Worm (Caenorhabditis elegans): ENCODE data around the gene unc-96.

The unc-96 gene

ce11 chrX:621688-622087 lies 598 bp upstream of the unc-96 start:
- TF ChIP-seq F16B12.6 (tag; optimal IDR thresholded peaks at IDR 0.05) (no peak), rnt-1 (tag; optimal IDR thresholded peaks at IDR 0.05) (peak; percentile 23)

- peak; percentile 2 for TF ChIP-seq nhr-20 (tag; optimal IDR thresholded peaks at IDR 0.05)
- TF ChIP-seq rnt-1 (tag; optimal IDR thresholded peaks at IDR 0.05), result peak; percentile 0
- no peak for TF ChIP-seq swsn-7 (tag; optimal IDR thresholded peaks at IDR 0.05)
- no peak for TF ChIP-seq ceh-88 (GFP tag; IDR thresholded peaks at IDR 0.05)
- no peak for TF ChIP-seq ztf-4 (tag; optimal IDR thresholded peaks at IDR 0.05)
- TF ChIP-seq nhr-77 (tag; optimal IDR thresholded peaks at IDR 0.05), result peak; percentile 55
- no peak for TF ChIP-seq hlh-4 (tag; optimal IDR thresholded peaks at IDR 0.05)
- TF ChIP-seq unc-62 (GFP tag; optimal IDR thresholded peaks at IDR 0.05), result no peak
- TF ChIP-seq xbp-1 (tag; optimal IDR thresholded peaks at IDR 0.05), result no peak
- TF ChIP-seq pax-3 (tag; optimal IDR thresholded peaks at IDR 0.05), result no peak
- TF ChIP-seq zip-4 (GFP tag; optimal IDR thresholded peaks at IDR 0.05), result no peak
- no peak for TF ChIP-seq snpc-4 (tag; optimal IDR thresholded peaks at IDR 0.05)
- no peak for TF ChIP-seq hlh-17 (GFP tag; optimal IDR thresholded peaks at IDR 0.05; ENCODE audit: borderline replicate concordance)
- TF ChIP-seq lin-14 (GFP tag; optimal IDR thresholded peaks at IDR 0.05), result peak; percentile 20
- no peak for TF ChIP-seq ztf-11 (tag; optimal IDR thresholded peaks at IDR 0.05)
- no peak for TF ChIP-seq nhr-71 (tag; optimal IDR thresholded peaks at IDR 0.05)
- TF ChIP-seq nhr-76 (tag; optimal IDR thresholded peaks at IDR 0.05), result no peak
- TF ChIP-seq blmp-1 (tag; optimal IDR thresholded peaks at IDR 0.05), result no peak
- peak; percentile 47 for TF ChIP-seq tbx-2 (tag; optimal IDR thresholded peaks at IDR 0.05)
- TF ChIP-seq ces-1 (GFP tag; optimal IDR thresholded peaks at IDR 0.05), result no peak
Measured at ce11 chrX:617730-618129, 3.4 kb downstream of the unc-96 start.

- TF ChIP-seq nhr-90 (tag; optimal IDR thresholded peaks at IDR 0.05; ENCODE audit: poor library complexity) (no peak), fkh-8 (tag; optimal IDR thresholded peaks at IDR 0.05) (no peak), snpc-4 (tag; optimal IDR thresholded peaks at IDR 0.05) (peak; percentile 58)
Measured at ce11 chrX:612783-613182, 8.3 kb downstream of the unc-96 start.

ce11 chrX:609553-609952 lies 11.5 kb downstream of the unc-96 start:
- TF ChIP-seq tbx-2 (tag; optimal IDR thresholded peaks at IDR 0.05) (no peak), nhr-77 (tag; optimal IDR thresholded peaks at IDR 0.05) (no peak), F16B12.6 (tag; optimal IDR thresholded peaks at IDR 0.05) (no peak), hlh-4 (tag; optimal IDR thresholded peaks at IDR 0.05) (no peak), unc-86 (tag; optimal IDR thresholded peaks at IDR 0.05) (no peak), fkh-10 (GFP tag; optimal IDR thresholded peaks at IDR 0.05) (no peak), lin-14 (GFP tag; optimal IDR thresholded peaks at IDR 0.05) (no peak), nhr-76 (tag; optimal IDR thresholded peaks at IDR 0.05) (no peak), efl-1 (optimal IDR thresholded peaks at IDR 0.05) (no peak), efl-1 (GFP tag; optimal IDR thresholded peaks at IDR 0.05 in 1 of 2) (no peak), vab-15 (tag; optimal IDR thresholded peaks at IDR 0.05) (no peak), pag-3 (tag; optimal IDR thresholded peaks at IDR 0.05; ENCODE audit: borderline replicate concordance, insufficient read depth) (no peak), C34B4.2 (tag; optimal IDR thresholded peaks at IDR 0.05) (no peak), snpc-4 (tag; optimal IDR thresholded peaks at IDR 0.05) (no peak), sox-4 (tag; optimal IDR thresholded peaks at IDR 0.05) (no peak), lin-13 (GFP tag; optimal IDR thresholded peaks at IDR 0.05) (no peak), grh-1 (GFP tag; IDR thresholded peaks at IDR 0.05) (no peak), elt-3 (tag; optimal IDR thresholded peaks at IDR 0.05) (no peak)

ce11 chrX:608392-608791 lies 12.7 kb downstream of the unc-96 start, which contains the start of gene F13C5.5:
Gene F13C5.5, minus strand, starts transcription at chrX:608492.
- TF ChIP-seq ztf-4 (tag; optimal IDR thresholded peaks at IDR 0.05), result no peak
- TF ChIP-seq nhr-77 (tag; optimal IDR thresholded peaks at IDR 0.05), result peak; percentile 1
